Worm (Caenorhabditis elegans) whole organism, L1 larva: ENCODE results near the gene gop-1.

Experiments used
- aly-2 ChIP-seq: fragments of 150-350 bp; optimal IDR thresholded peaks from 2 replicates; lab custom pipeline; 2014; ENCODE audit warnings: missing biosample characterization, missing genetic modification characterization
- ama-1 ChIP-seq: fragments of 150-350 bp; optimal IDR thresholded peaks from 2 replicates; lab custom pipeline; 2014
- blmp-1 ChIP-seq: fragments of 150-350 bp; optimal IDR thresholded peaks from 2 replicates; lab custom pipeline; 2014; ENCODE audit warnings: missing biosample characterization, missing genetic modification characterization
- lin-15B ChIP-seq: fragments of 150-350 bp; sonication (generic microtip); optimal IDR thresholded peaks from 3 replicates; lab custom pipeline; 2014; ENCODE audit warnings: missing biosample characterization, missing genetic modification characterization
- pqm-1 ChIP-seq: sonication (generic microtip); optimal IDR thresholded peaks from 3 replicates; lab custom pipeline; 2017; ENCODE audit warnings: missing biosample characterization, missing genetic modification characterization
- rnt-1 ChIP-seq: sonication (generic microtip); optimal IDR thresholded peaks from 2 replicates; lab custom pipeline; 2016; ENCODE audit warnings: mild to moderate bottlenecking, missing genetic modification characterization, moderate library complexity, missing compliant biosample characterization

DNA sequence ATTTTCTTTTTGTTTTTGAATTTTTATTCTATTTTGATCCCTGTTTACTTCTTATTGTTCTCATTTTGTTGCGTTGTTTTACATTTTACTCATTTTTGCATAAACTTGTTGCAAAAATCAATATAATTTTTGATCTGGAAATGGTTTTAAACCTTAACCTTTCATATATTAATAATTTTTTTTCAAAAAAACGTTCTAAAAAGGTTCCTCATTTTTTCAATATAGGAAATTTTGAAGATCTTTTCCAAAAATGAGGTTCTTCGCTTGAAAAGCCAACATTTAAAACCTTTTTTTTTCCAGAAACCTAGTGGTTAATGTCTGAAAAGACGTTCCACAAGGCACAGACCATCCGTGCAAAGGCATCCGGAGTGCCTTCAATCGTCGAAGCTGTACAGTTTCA lies 6.2 kb downstream of the gop-1 start, which contains the start of gene gop-3:
- TF ChIP-seq pqm-1 (tag; lab: Kevin White, UChicago) (no peak), aly-2 (tag; lab: Kevin White, UChicago) (no peak), lin-15B (tag; lab: Kevin White, UChicago) (no peak), rnt-1 (no peak), blmp-1 (tag; lab: Kevin White, UChicago) (no peak), ama-1 (no peak)
